Fruit fly (Drosophila melanogaster): Measurements from ENCODE around the gene RpL3.

The RpL3 gene

DNA sequence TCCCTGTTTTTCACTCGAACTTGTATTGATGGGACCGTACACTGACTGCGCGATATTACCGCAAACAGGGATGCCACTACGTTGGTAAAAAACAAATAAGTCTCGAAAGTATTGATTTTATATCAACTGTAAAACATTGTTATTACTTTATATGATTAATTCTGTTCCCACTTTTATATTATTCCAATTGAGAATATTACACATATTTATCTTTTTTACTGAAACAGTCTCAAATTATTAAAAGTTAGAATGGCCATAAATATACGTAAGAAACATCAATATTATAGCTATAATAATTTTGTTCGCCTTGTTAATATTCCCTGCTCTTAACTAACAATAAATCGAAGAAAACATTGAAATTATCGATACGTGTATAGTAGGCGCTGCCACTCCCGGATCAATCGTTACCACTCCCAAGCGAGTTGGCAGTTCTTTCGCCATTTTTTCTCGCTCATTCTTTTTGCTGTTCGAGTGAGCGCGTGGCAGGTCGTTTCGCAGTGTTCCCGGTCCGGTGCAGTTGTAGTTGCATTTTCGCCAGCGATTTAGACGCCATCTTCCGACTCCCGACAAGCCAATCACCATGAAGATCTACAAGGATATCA lies 11.8 kb upstream of the RpL3 start, which contains the start of the genes SdhC and Tctp (continued):
- TF ChIP-seq CG8359 (GFP tag; optimal IDR thresholded peaks at IDR 0.05; ENCODE audit: borderline replicate concordance) (no peak), CG7271 (tag; optimal IDR thresholded peaks at IDR 0.05) (peak; percentile 26), Dref (GFP tag; IDR thresholded peaks at IDR 0.05) (peak; percentile 74), sisA (GFP tag; IDR thresholded peaks at IDR 0.05) (no peak), CG15696 (tag; optimal IDR thresholded peaks at IDR 0.05) (peak; percentile 57), Sry-δ (GFP tag; optimal IDR thresholded peaks at IDR 0.05) (peak; percentile 72), B-H2 (GFP tag; optimal IDR thresholded peaks at IDR 0.05) (peak; percentile 61), ac (GFP tag; optimal IDR thresholded peaks at IDR 0.05) (no peak), Neu2 (GFP tag; optimal IDR thresholded peaks at IDR 0.05; ENCODE audit: borderline replicate concordance) (no peak), Elba2 (GFP tag; optimal IDR thresholded peaks at IDR 0.05) (peak; percentile 19), CG2678 (tag; optimal IDR thresholded peaks at IDR 0.05) (peak; percentile 52), kay (GFP tag; optimal IDR thresholded peaks at IDR 0.05) (no peak), B-H1 (GFP tag; IDR thresholded peaks at IDR 0.05) (no peak), CG17328 (GFP tag; IDR thresholded peaks at IDR 0.05) (no peak)

dm6 chr3R:11211291-11212061 lies 10.2 kb upstream of the RpL3 start:
- no peak for TF ChIP-seq grn (GFP tag; optimal IDR thresholded peaks at IDR 0.05)
- peak; percentile 67; the same call in 2 of the 3 replicates for TF ChIP-seq sr (GFP tag; IDR thresholded peaks at IDR 0.05)
- peak; percentile 56 for TF ChIP-seq CHES-1-like (GFP tag; optimal IDR thresholded peaks at IDR 0.05)
- TF ChIP-seq Sin3A (optimal IDR thresholded peaks at IDR 0.05): no peak
- peak; percentile 34; the same call in 1 of the 2 replicates for TF ChIP-seq onecut (GFP tag; IDR thresholded peaks at IDR 0.05)
- peak; percentile 90 for TF ChIP-seq Sry-β (GFP tag; optimal IDR thresholded peaks at IDR 0.05)
- TF ChIP-seq rib (GFP tag; IDR thresholded peaks at IDR 0.05): peak; percentile 65; the same call in 1 of the 2 replicates
- TF ChIP-seq CG31441 (GFP tag; IDR thresholded peaks at IDR 0.05): peak; percentile 62
- peak; percentile 35 for TF ChIP-seq CG7987 (GFP tag; optimal IDR thresholded peaks at IDR 0.05)
- TF ChIP-seq dysf (GFP tag; IDR thresholded peaks at IDR 0.05): peak; percentile 82
- TF ChIP-seq CG15696 (tag; optimal IDR thresholded peaks at IDR 0.05): peak; percentile 18
- no peak for TF ChIP-seq vnd (GFP tag; IDR thresholded peaks at IDR 0.05; ENCODE audit: partially characterized antibody)
- TF ChIP-seq tin (GFP tag; optimal IDR thresholded peaks at IDR 0.05): peak; percentile 73
- TF ChIP-seq CG6175 (GFP tag; IDR thresholded peaks at IDR 0.05): peak; percentile 63; the same call in 1 of the 3 replicates
- peak; percentile 54; the same call in 1 of the 2 replicates for TF ChIP-seq CG6272 (GFP tag; IDR thresholded peaks at IDR 0.05)
- TF ChIP-seq CG2199 (GFP tag; IDR thresholded peaks at IDR 0.05): 0 out of 3 replicates have a peak, but pooled peaks have one; percentile 28
- TF ChIP-seq CG4820 (GFP tag; optimal IDR thresholded peaks at IDR 0.05): peak; percentile 83
- peak; percentile 65; the same call in 2 of the 3 replicates for TF ChIP-seq H15 (GFP tag; IDR thresholded peaks at IDR 0.05)
- TF ChIP-seq schlank (tag; optimal IDR thresholded peaks at IDR 0.05): peak; percentile 25
- TF ChIP-seq CG30431 (GFP tag; optimal IDR thresholded peaks at IDR 0.05): peak; percentile 32
- TF ChIP-seq gcm (GFP tag; optimal IDR thresholded peaks at IDR 0.05): peak; percentile 27
- peak; percentile 33 for TF ChIP-seq CG17568 (GFP tag; optimal IDR thresholded peaks at IDR 0.05)
- TF ChIP-seq CG13894 (tag; optimal IDR thresholded peaks at IDR 0.05): peak; percentile 94
- peak; percentile 25 for TF ChIP-seq BtbVII (GFP tag; optimal IDR thresholded peaks at IDR 0.05)
- TF ChIP-seq chif (GFP tag; optimal IDR thresholded peaks at IDR 0.05): peak; percentile 55 to 66
- TF ChIP-seq CG13287 (GFP tag; IDR thresholded peaks at IDR 0.05; ENCODE audit: partially characterized antibody): no peak; the same call in 1 of the 2 replicates
- peak; percentile 56; the same call in 1 of the 2 replicates for TF ChIP-seq CG4730 (GFP tag; IDR thresholded peaks at IDR 0.05)
- peak; percentile 72 for TF ChIP-seq CG2712 (tag; optimal IDR thresholded peaks at IDR 0.05)
- no peak for TF ChIP-seq hth (optimal IDR thresholded peaks at IDR 0.05)
- TF ChIP-seq gsb-n (tag; optimal IDR thresholded peaks at IDR 0.05): peak; percentile 45
- TF ChIP-seq Drgx (GFP tag; IDR thresholded peaks at IDR 0.05): peak; percentile 70
- no peak for TF ChIP-seq Hand (GFP tag; optimal IDR thresholded peaks at IDR 0.05)
- peak; percentile 67 for TF ChIP-seq CG4854 (GFP tag; optimal IDR thresholded peaks at IDR 0.05)
- TF ChIP-seq CG7745 (tag; optimal IDR thresholded peaks at IDR 0.05): no peak
- TF ChIP-seq CG12659 (GFP tag; optimal IDR thresholded peaks at IDR 0.05): peak; percentile 76
